Worm (Caenorhabditis elegans): ENCODE results near the gene T24H10.1.
A peak's percentile ranks its signal among the peaks of the same experiment; 100 is the strongest.

The T24H10.1 gene

ce11 chrII:9099017-9099416 is at the start of gene T24H10.1 (continued):
- TF ChIP-seq K11D2.4 (GFP tag; IDR thresholded peaks at IDR 0.05) (0 out of 2 replicates have a peak, but pooled peaks have one; percentile 14), Y53G8AR.9 (GFP tag; conservative IDR thresholded peaks at IDR 0.05) (0 out of 2 replicates have a peak, but pooled peaks have one; percentile 52), madf-8 (GFP tag; conservative IDR thresholded peaks at IDR 0.05) (0 out of 2 replicates have a peak, but pooled peaks have one; percentile 16), F33H1.4 (GFP tag; IDR thresholded peaks at IDR 0.05) (peak; percentile 68), ztf-26 (tag; optimal IDR thresholded peaks at IDR 0.05) (no peak), hsf-1 (GFP tag; IDR thresholded peaks at IDR 0.05) (no peak), rpc-1 (optimal IDR thresholded peaks at IDR 0.05) (no peak), rpc-1 (tag; optimal IDR thresholded peaks at IDR 0.05) (no peak), Y56A3A.18 (GFP tag; IDR thresholded peaks at IDR 0.05) (peak; percentile 61; the same call in 1 of the 2 replicates), dpl-1 (GFP tag; optimal IDR thresholded peaks at IDR 0.05) (peak; percentile 48), ztf-25 (GFP tag; IDR thresholded peaks at IDR 0.05) (no peak), nhr-90 (tag; optimal IDR thresholded peaks at IDR 0.05) (no peak), athp-1 (tag; optimal IDR thresholded peaks at IDR 0.05) (no peak), B0019.2 (GFP tag; conservative IDR thresholded peaks at IDR 0.05) (no peak), nhr-80 (tag; optimal IDR thresholded peaks at IDR 0.05) (peak; percentile 26), cebp-2 (GFP tag; IDR thresholded peaks at IDR 0.05) (no peak), zim-3 (tag; optimal IDR thresholded peaks at IDR 0.05) (no peak), somi-1 (GFP tag; optimal IDR thresholded peaks at IDR 0.05) (no peak), bed-2 (GFP tag; IDR thresholded peaks at IDR 0.05) (no peak), F39B2.1 (GFP tag; IDR thresholded peaks at IDR 0.05) (no peak), hmg-1.2 (GFP tag; IDR thresholded peaks at IDR 0.05) (peak; percentile 46), gei-17 (GFP tag; optimal IDR thresholded peaks at IDR 0.05) (no peak), nfya-1 (tag; optimal IDR thresholded peaks at IDR 0.05; ENCODE audit: borderline replicate concordance, insufficient read depth) (no peak), F23B12.7 (tag; optimal IDR thresholded peaks at IDR 0.05; ENCODE audit: insufficient read depth) (peak; percentile 13), ekl-4 (GFP tag; IDR thresholded peaks at IDR 0.05) (peak; percentile 80), hmg-20 (GFP tag; IDR thresholded peaks at IDR 0.05) (no peak), unc-62 (GFP tag; optimal IDR thresholded peaks at IDR 0.05) (no peak), Y79H2A.3 (GFP tag; conservative IDR thresholded peaks at IDR 0.05) (no peak), ceh-79 (tag; optimal IDR thresholded peaks at IDR 0.05) (no peak), sea-2 (GFP tag; IDR thresholded peaks at IDR 0.05) (no peak)

ce11 chrII:9053564-9053963 is 45.6 kb upstream of the T24H10.1 start, which contains the start of gene T24B8.7:
Gene T24B8.7, minus strand, starts transcription at chrII:9053664.
- TF ChIP-seq ceh-58 (GFP tag; IDR thresholded peaks at IDR 0.05) = 0 out of 2 replicates have a peak, but pooled peaks have one; percentile 20
- TF ChIP-seq rcor-1 (GFP tag; IDR thresholded peaks at IDR 0.05) = no peak

ce11 chrII:9054604-9055003 is 44.6 kb upstream of the T24H10.1 start, which contains the start of gene chmp-7:
Gene chmp-7, plus strand, starts transcription at chrII:9054972.
- TF ChIP-seq chd-7 (tag; optimal IDR thresholded peaks at IDR 0.05) (no peak), C06A6.2 (GFP tag; conservative IDR thresholded peaks at IDR 0.05) (0 out of 2 replicates have a peak, but pooled peaks have one; percentile 19), bed-1 (GFP tag; IDR thresholded peaks at IDR 0.05) (no peak), rec-8 (tag; optimal IDR thresholded peaks at IDR 0.05) (no peak), F49E8.2 (tag; optimal IDR thresholded peaks at IDR 0.05; ENCODE audit: insufficient read depth) (peak; percentile 63), ceh-40 (GFP tag; IDR thresholded peaks at IDR 0.05) (no peak), nhr-90 (tag; optimal IDR thresholded peaks at IDR 0.05) (no peak), madf-10 (tag; optimal IDR thresholded peaks at IDR 0.05) (peak; percentile 72), ceh-100 (GFP tag; IDR thresholded peaks at IDR 0.05) (peak; percentile 22; the same call in 1 of the 2 replicates), K12H6.12 (tag; optimal IDR thresholded peaks at IDR 0.05) (peak; percentile 56), rcor-1 (GFP tag; IDR thresholded peaks at IDR 0.05) (peak; percentile 64), hlh-12 (tag; optimal IDR thresholded peaks at IDR 0.05) (no peak), nhr-120 (GFP tag; IDR thresholded peaks at IDR 0.05) (no peak), madf-6 (GFP tag; IDR thresholded peaks at IDR 0.05) (peak; percentile 75), F37B4.10 (GFP tag; IDR thresholded peaks at IDR 0.05) (no peak), mcd-1 (GFP tag; IDR thresholded peaks at IDR 0.05) (peak; percentile 85), ceh-58 (GFP tag; IDR thresholded peaks at IDR 0.05) (no peak), mxl-1 (tag; optimal IDR thresholded peaks at IDR 0.05) (no peak), Y67H2A.10 (GFP tag; conservative IDR thresholded peaks at IDR 0.05) (no peak)

All from whole organism, young adult.